Worm (Caenorhabditis elegans) whole organism, young adult: ENCODE data around the gene dohh-1.

Experiments
- F55B11.4 ChIP-seq: sonication (generic microtip); optimal IDR thresholded peaks from 2 replicates; lab custom pipeline; 2016; ENCODE audit warnings: missing compliant biosample characterization, missing genetic modification characterization, borderline replicate concordance; ENCODE audit not compliant: insufficient read depth
- F57C9.4 ChIP-seq: sonication (generic microtip); optimal IDR thresholded peaks from 2 replicates; lab custom pipeline; 2017; ENCODE audit warnings: mild to moderate bottlenecking, missing genetic modification characterization, missing compliant biosample characterization
- Y53F4B.3 ChIP-seq: fragments of 200-800 bp; sonication (Bioruptor generic); IDR thresholded peaks from 2 replicates; pipeline ENCODE4 v1.3.6; 2022; ENCODE audit warnings: missing genetic modification reagents, missing genetic modification characterization, missing compliant biosample characterization
- Y56A3A.18 ChIP-seq: fragments of 200-800 bp; sonication (Bioruptor generic); IDR thresholded peaks from 2 replicates; pipeline ENCODE4 v1.3.6; 2022; ENCODE audit warnings: missing genetic modification reagents, missing genetic modification characterization, missing compliant biosample characterization
- Y67H2A.10 ChIP-seq: fragments of 200-800 bp; sonication (Bioruptor generic); conservative IDR thresholded peaks from 2 replicates; pipeline ENCODE4 v1.3.6; 2022; ENCODE audit warnings: missing genetic modification reagents, missing genetic modification characterization, missing compliant biosample characterization
- Y95B8A.8 ChIP-seq: fragments of 200-800 bp; sonication (Bioruptor generic); IDR thresholded peaks from 2 replicates; pipeline ENCODE4 v1.3.6; 2022; ENCODE audit warnings: missing genetic modification reagents, missing genetic modification characterization, missing compliant biosample characterization
- ama-1 ChIP-seq, 3 experiments: fragments of 150-350 bp in 1 of 3; sonication (generic microtip) in 2 of 3; optimal IDR thresholded peaks; 2 replicates each; lab custom pipeline; 2014 to 2018; ENCODE audit warnings: missing biosample characterization in 2 of 3, missing genetic modification characterization in 2 of 3, missing genetic modification reagents in 2 of 3
- aptf-2 ChIP-seq: fragments of 200-800 bp; sonication (Bioruptor generic); conservative IDR thresholded peaks from 2 replicates; pipeline ENCODE4 v1.3.6; 2022; ENCODE audit warnings: missing genetic modification reagents, missing genetic modification characterization, missing compliant biosample characterization
- attf-5 ChIP-seq: fragments of 200-800 bp; sonication (Bioruptor generic); optimal IDR thresholded peaks from 2 replicates; lab custom pipeline; 2018; ENCODE audit warnings: mild to moderate bottlenecking, missing genetic modification characterization, missing compliant biosample characterization
- ccch-3 ChIP-seq: fragments of 200-800 bp; sonication (Bioruptor generic); optimal IDR thresholded peaks from 2 replicates; lab custom pipeline; 2018; ENCODE audit warnings: mild to moderate bottlenecking, missing genetic modification characterization, missing compliant biosample characterization
- ceh-40 ChIP-seq: fragments of 200-800 bp; sonication (Bioruptor generic); IDR thresholded peaks from 2 replicates; pipeline ENCODE4 v1.3.6; 2022; ENCODE audit warnings: missing genetic modification characterization, missing compliant biosample characterization
- ceh-58 ChIP-seq: fragments of 200-800 bp; sonication (Bioruptor generic); IDR thresholded peaks from 2 replicates; pipeline ENCODE4 v1.3.6; 2022; ENCODE audit warnings: missing genetic modification characterization, missing compliant biosample characterization
- chd-7 ChIP-seq: sonication (generic microtip); optimal IDR thresholded peaks from 2 replicates; lab custom pipeline; 2016; ENCODE audit warnings: mild to moderate bottlenecking, missing genetic modification characterization, moderate library complexity, missing compliant biosample characterization
- dox-1 ChIP-seq: fragments of 200-800 bp; sonication (Bioruptor generic); IDR thresholded peaks from 2 replicates; pipeline ENCODE4 v1.3.6; 2022; ENCODE audit warnings: missing genetic modification reagents, missing genetic modification characterization, missing compliant biosample characterization
- egl-44 ChIP-seq: fragments of 200-800 bp; sonication (Bioruptor generic); IDR thresholded peaks from 2 replicates; pipeline ENCODE4 v1.3.6; 2022; ENCODE audit warnings: missing genetic modification reagents, missing genetic modification characterization, missing compliant biosample characterization
- egrh-3 ChIP-seq: fragments of 200-800 bp; sonication (Bioruptor generic); IDR thresholded peaks from 2 replicates; pipeline ENCODE4 v1.3.6; 2022; ENCODE audit warnings: missing genetic modification reagents, missing genetic modification characterization, missing compliant biosample characterization
- fkh-3 ChIP-seq: sonication (generic microtip); optimal IDR thresholded peaks from 2 replicates; lab custom pipeline; 2016; ENCODE audit warnings: mild to moderate bottlenecking, missing genetic modification characterization, missing compliant biosample characterization
- gei-17 ChIP-seq: fragments of 200-800 bp; sonication (Bioruptor generic); optimal IDR thresholded peaks from 2 replicates; lab custom pipeline; 2018; ENCODE audit warnings: mild to moderate bottlenecking, missing genetic modification characterization, missing compliant biosample characterization
- him-1 ChIP-seq: sonication (generic microtip); optimal IDR thresholded peaks from 2 replicates; lab custom pipeline; 2016; ENCODE audit warnings: missing genotype, missing genetic modification reagents, missing genetic modification characterization, missing compliant biosample characterization
- hmg-20 ChIP-seq: fragments of 200-800 bp; sonication (Bioruptor generic); IDR thresholded peaks from 2 replicates; pipeline ENCODE4 v1.3.6; 2022; ENCODE audit warnings: missing genetic modification reagents, missing genetic modification characterization, missing compliant biosample characterization
- lag-1 ChIP-seq: fragments of 200-800 bp; sonication (Bioruptor generic); IDR thresholded peaks from 2 replicates; pipeline ENCODE4 v1.3.6; 2022; ENCODE audit warnings: missing genetic modification reagents, missing genetic modification characterization, missing compliant biosample characterization
- let-526 ChIP-seq: fragments of 200-800 bp; sonication (Bioruptor generic); IDR thresholded peaks from 2 replicates; pipeline ENCODE4 v1.3.6; 2022; ENCODE audit warnings: missing genetic modification reagents, missing genetic modification characterization, missing compliant biosample characterization
- let-607 ChIP-seq, 2 experiments: fragments of 200-800 bp in 1 of 2; sonication (Bioruptor generic) in 1 of 2; sonication (generic microtip) in 1 of 2; optimal IDR thresholded peaks; 2 replicates each; lab custom pipeline; 2016 to 2018; ENCODE audit warnings: mild to moderate bottlenecking in 2 of 2, missing compliant biosample characterization in 2 of 2, missing genetic modification characterization in 2 of 2, moderate library complexity in 2 of 2, missing genotype in 1 of 2
- lin-26 ChIP-seq: fragments of 200-800 bp; sonication (Bioruptor generic); IDR thresholded peaks from 2 replicates; pipeline ENCODE4 v1.3.6; 2022; ENCODE audit warnings: missing genetic modification reagents, missing genetic modification characterization, missing compliant biosample characterization
- lin-54 ChIP-seq: fragments of 200-800 bp; sonication (Bioruptor generic); optimal IDR thresholded peaks from 2 replicates; lab custom pipeline; 2018; ENCODE audit warnings: mild to moderate bottlenecking, missing genetic modification characterization, missing compliant biosample characterization
- lir-1 ChIP-seq: fragments of 200-800 bp; sonication (Bioruptor generic); conservative IDR thresholded peaks from 2 replicates; pipeline ENCODE4 v1.3.6; 2022; ENCODE audit warnings: missing genetic modification reagents, missing genetic modification characterization, missing compliant biosample characterization
- madf-3 ChIP-seq: fragments of 200-800 bp; sonication (Bioruptor generic); IDR thresholded peaks from 2 replicates; pipeline ENCODE4 v1.3.6; 2022; ENCODE audit warnings: missing genetic modification reagents, missing genetic modification characterization, missing compliant biosample characterization
- madf-6 ChIP-seq: fragments of 200-800 bp; sonication (Bioruptor generic); IDR thresholded peaks from 2 replicates; pipeline ENCODE4 v1.3.6; 2022; ENCODE audit warnings: missing genetic modification reagents, missing genetic modification characterization, missing compliant biosample characterization
- nfyb-1 ChIP-seq: fragments of 200-800 bp; sonication (Bioruptor generic); IDR thresholded peaks from 2 replicates; pipeline ENCODE4 v1.3.6; 2022; ENCODE audit warnings: missing genetic modification reagents, missing genetic modification characterization, missing compliant biosample characterization
- nhr-80 ChIP-seq: sonication (generic microtip); optimal IDR thresholded peaks from 2 replicates; lab custom pipeline; 2016; ENCODE audit warnings: missing genetic modification characterization, missing compliant biosample characterization
- pbrm-1 ChIP-seq: fragments of 200-800 bp; sonication (Bioruptor generic); IDR thresholded peaks from 2 replicates; pipeline ENCODE4 v1.3.6; 2022; ENCODE audit warnings: missing genetic modification reagents, missing genetic modification characterization, missing compliant biosample characterization
- pha-4 ChIP-seq: fragments of 150-350 bp; sonication (generic microtip); optimal IDR thresholded peaks from 2 replicates; lab custom pipeline; 2014; ENCODE audit warnings: missing biosample characterization, missing genetic modification reagents, missing genetic modification characterization
- rcor-1 ChIP-seq: fragments of 200-800 bp; sonication (Bioruptor generic); IDR thresholded peaks from 2 replicates; pipeline ENCODE4 v1.3.6; 2022; ENCODE audit warnings: missing genetic modification reagents, missing genetic modification characterization, missing compliant biosample characterization
- sea-2 ChIP-seq: fragments of 200-800 bp; sonication (Bioruptor generic); IDR thresholded peaks from 2 replicates; pipeline ENCODE4 v1.3.6; 2022; ENCODE audit warnings: missing genetic modification characterization, missing compliant biosample characterization
- snpc-4 ChIP-seq, 5 experiments: fragments of 150-350 bp in 1 of 5; sonication (generic microtip) in 4 of 5; optimal IDR thresholded peaks; 2 replicates each; lab custom pipeline; 2014 to 2018; ENCODE audit warnings: missing genetic modification characterization in 5 of 5, missing biosample characterization in 3 of 5, antibody characterized with exemption in 2 of 5, mild to moderate bottlenecking in 2 of 5, missing compliant biosample characterization in 2 of 5, missing genotype in 2 of 5, moderate library complexity in 2 of 5, missing genetic modification reagents in 1 of 5
- somi-1 ChIP-seq: fragments of 200-800 bp; sonication (Bioruptor generic); optimal IDR thresholded peaks from 2 replicates; lab custom pipeline; 2018; ENCODE audit warnings: mild to moderate bottlenecking, missing genetic modification characterization, missing compliant biosample characterization
- zim-3 ChIP-seq: sonication (generic microtip); optimal IDR thresholded peaks from 2 replicates; lab custom pipeline; 2017; ENCODE audit warnings: mild to moderate bottlenecking, missing genetic modification characterization, moderate library complexity, missing compliant biosample characterization

Gene dohh-1

DNA sequence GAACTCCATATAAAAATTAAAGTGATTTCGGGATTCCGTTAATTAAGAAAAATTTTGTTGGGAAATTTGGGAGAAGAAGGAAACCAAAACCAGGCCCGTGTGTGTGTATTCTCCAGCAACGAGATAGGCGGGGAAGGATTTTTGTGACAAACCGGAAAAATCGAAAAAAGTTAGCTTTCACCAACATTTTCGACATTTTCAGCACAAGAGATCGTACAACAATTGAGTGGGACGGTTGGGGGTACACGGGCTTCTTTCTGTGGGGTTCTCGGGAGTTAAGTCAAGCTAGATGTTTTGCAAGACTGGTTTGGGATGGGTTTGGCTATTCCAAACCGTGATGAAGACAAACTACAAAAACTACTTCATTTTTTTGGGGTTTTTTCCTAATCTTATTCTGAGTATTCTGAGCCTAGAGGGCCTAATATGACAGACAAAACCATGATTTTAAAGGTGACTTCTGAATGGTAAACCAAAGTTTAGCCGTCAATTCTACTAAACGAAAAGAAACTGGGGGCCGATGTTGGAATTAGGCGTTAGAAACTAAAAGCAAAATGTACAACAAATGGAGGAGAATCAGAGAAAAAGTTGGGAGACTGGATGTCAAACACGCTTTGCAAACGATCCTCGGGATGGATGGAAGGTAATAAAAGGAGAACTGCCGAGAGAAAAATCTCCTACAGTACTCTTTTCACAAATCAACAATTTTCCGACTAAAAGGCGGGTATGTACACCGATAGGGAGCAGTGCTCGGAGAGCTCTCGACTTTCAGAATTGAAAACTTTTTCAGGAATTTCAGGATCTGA is 36.9 kb upstream of the dohh-1 start (continued):
- peak; percentile 23 for TF ChIP-seq attf-5
- TF ChIP-seq madf-3 (GFP tag; lab: Robert Waterston, UW): peak; percentile 18; the same call in 1 of the 2 replicates
- peak; percentile 3; the same call in 1 of the 2 replicates for TF ChIP-seq Y53F4B.3 (GFP tag; lab: Robert Waterston, UW)
- no peak for TF ChIP-seq let-526
- no peak for TF ChIP-seq snpc-4 (GFP tag; optimal IDR thresholded peaks at IDR 0.05; lab: Kevin White, UChicago)
- TF ChIP-seq snpc-4 (tag; optimal IDR thresholded peaks at IDR 0.05; lab: Kevin White, UChicago): no peak
- TF ChIP-seq aptf-2: 0 out of 2 replicates have a peak, but pooled peaks have one; percentile 49
- peak; percentile 12; the same call in 1 of the 2 replicates for TF ChIP-seq Y56A3A.18
- no peak for TF ChIP-seq ccch-3 (GFP tag; lab: Kevin White, UChicago)
- peak; percentile 26 for TF ChIP-seq chd-7 (tag; lab: Kevin White, UChicago)
- TF ChIP-seq nhr-80 (tag; lab: Kevin White, UChicago): no peak
- TF ChIP-seq gei-17: peak; percentile 29
- TF ChIP-seq let-607 (tag; optimal IDR thresholded peaks at IDR 0.05; lab: Kevin White, UChicago): peak in 1 of 2 experiments; percentile 23
- peak; percentile 75 for TF ChIP-seq nfyb-1
- no peak for TF ChIP-seq egrh-3 (GFP tag; lab: Robert Waterston, UW)
- no peak for TF ChIP-seq him-1 (tag; lab: Kevin White, UChicago)
- TF ChIP-seq ama-1 (optimal IDR thresholded peaks at IDR 0.05; lab: Kevin White, UChicago): peak; percentile 93
- TF ChIP-seq ama-1 (GFP tag; optimal IDR thresholded peaks at IDR 0.05; lab: Kevin White, UChicago): no peak
- no peak for TF ChIP-seq F57C9.4
- peak; percentile 4 for TF ChIP-seq lin-54 (GFP tag; lab: Kevin White, UChicago)
- TF ChIP-seq F55B11.4 (tag; lab: Kevin White, UChicago): no peak
- TF ChIP-seq madf-6 (GFP tag; lab: Robert Waterston, UW): peak; percentile 48; the same call in 1 of the 2 replicates
- TF ChIP-seq pha-4: no peak
- peak; percentile 8; the same call in 1 of the 2 replicates for TF ChIP-seq rcor-1
- TF ChIP-seq hmg-20 (GFP tag; lab: Robert Waterston, UW): no peak
- TF ChIP-seq dox-1 (GFP tag; lab: Robert Waterston, UW): peak; percentile 13; the same call in 1 of the 2 replicates
- TF ChIP-seq Y95B8A.8 (GFP tag; lab: Robert Waterston, UW): peak; percentile 16; the same call in 1 of the 2 replicates
- TF ChIP-seq zim-3 (tag; lab: Kevin White, UChicago): peak; percentile 70
- TF ChIP-seq ceh-58 (GFP tag; lab: Robert Waterston, UW): 0 out of 2 replicates have a peak, but pooled peaks have one; percentile 51
- TF ChIP-seq ceh-40 (GFP tag; lab: Robert Waterston, UW): peak; percentile 48; the same call in 1 of the 2 replicates
- TF ChIP-seq Y67H2A.10: peak; percentile 6
- TF ChIP-seq egl-44 (GFP tag; lab: Robert Waterston, UW): peak; percentile 19; the same call in 1 of the 2 replicates
- peak; percentile 72; the same call in 1 of the 2 replicates for TF ChIP-seq sea-2
- TF ChIP-seq lin-26 (GFP tag; lab: Robert Waterston, UW): peak; percentile 68
- TF ChIP-seq lag-1 (GFP tag; lab: Robert Waterston, UW): 0 out of 2 replicates have a peak, but pooled peaks have one; percentile 10
- no peak for TF ChIP-seq fkh-3 (tag; lab: Kevin White, UChicago)
- no peak for TF ChIP-seq lir-1 (GFP tag; lab: Robert Waterston, UW)
- TF ChIP-seq pbrm-1 (GFP tag; lab: Robert Waterston, UW): peak; percentile 33; the same call in 1 of the 2 replicates
- TF ChIP-seq somi-1 (GFP tag; lab: Kevin White, UChicago): peak; percentile 32
